Fruit fly (Drosophila melanogaster) whole organism, adult: ENCODE data around the gene CG6067.
"Not testable (repeated sequence)": the region's sequence is repeated elsewhere in the genome, so short reads cannot be mapped to it uniquely, and the experiment has no call there.

Experiments used
- CG11617 ChIP-seq: fragments of 200-800 bp; sonication (Bioruptor generic); optimal IDR thresholded peaks from 2 replicates; lab custom pipeline; 2017; ENCODE audit warnings: mild to moderate bottlenecking, missing biosample characterization, missing genetic modification reagents, missing genetic modification characterization
- CG12768 ChIP-seq: fragments of 200-800 bp; sonication (Bioruptor generic); optimal IDR thresholded peaks from 2 replicates; lab custom pipeline; 2017; ENCODE audit warnings: missing biosample characterization, missing genetic modification characterization, mild to moderate bottlenecking, moderate library complexity, missing genetic modification reagents
- CG14711 ChIP-seq: fragments of 200-800 bp; sonication (Bioruptor generic); optimal IDR thresholded peaks from 2 replicates; lab custom pipeline; 2018; ENCODE audit warnings: missing biosample characterization, mild to moderate bottlenecking, missing genetic modification characterization, moderate library complexity
- CG1620 ChIP-seq: fragments of 200-800 bp; sonication (Bioruptor generic); optimal IDR thresholded peaks from 2 replicates; lab custom pipeline; 2016; ENCODE audit warnings: missing biosample characterization, missing genetic modification characterization
- CG5204 ChIP-seq: fragments of 200-800 bp; sonication (Bioruptor generic); optimal IDR thresholded peaks from 2 replicates; lab custom pipeline; 2016; ENCODE audit warnings: missing biosample characterization, missing genetic modification characterization
- CG7045 ChIP-seq: fragments of 200-800 bp; sonication (Bioruptor generic); optimal IDR thresholded peaks from 2 replicates; lab custom pipeline; 2017; ENCODE audit warnings: missing biosample characterization, mild to moderate bottlenecking, missing genetic modification characterization
- CG7101 ChIP-seq: fragments of 200-800 bp; sonication (Bioruptor generic); optimal IDR thresholded peaks from 2 replicates; lab custom pipeline; 2018; ENCODE audit warnings: missing biosample characterization, mild to moderate bottlenecking, missing genetic modification characterization, moderate library complexity
- Clk ChIP-seq: fragments of 200-800 bp; sonication (Bioruptor generic); optimal IDR thresholded peaks from 2 replicates; lab custom pipeline; 2017; ENCODE audit warnings: missing biosample characterization, missing genetic modification characterization
- Crg-1 ChIP-seq: fragments of 200-800 bp; sonication (Bioruptor generic); optimal IDR thresholded peaks from 2 replicates; lab custom pipeline; 2016; ENCODE audit warnings: missing biosample characterization, missing genetic modification characterization
- Hr96 ChIP-seq: fragments of 200-800 bp; sonication (Bioruptor generic); optimal IDR thresholded peaks from 2 replicates; lab custom pipeline; 2016; ENCODE audit warnings: missing biosample characterization, missing genetic modification characterization
- Mnt ChIP-seq: fragments of 200-800 bp; sonication (Bioruptor generic); optimal IDR thresholded peaks from 2 replicates; lab custom pipeline; 2016; ENCODE audit warnings: missing biosample characterization, mild to moderate bottlenecking, missing genetic modification characterization
- bab1 ChIP-seq: fragments of 200-800 bp; sonication (Bioruptor generic); optimal IDR thresholded peaks from 3 replicates; lab custom pipeline; 2019; ENCODE audit warnings: missing biosample characterization, mild to moderate bottlenecking, missing genetic modification characterization, moderate library complexity
- cic ChIP-seq: fragments of 200-800 bp; sonication (Bioruptor generic); optimal IDR thresholded peaks from 2 replicates; lab custom pipeline; 2017; ENCODE audit warnings: missing biosample characterization, mild to moderate bottlenecking, missing genetic modification characterization, moderate library complexity
- cnc ChIP-seq, 2 experiments: fragments of >200 bp; optimal IDR thresholded peaks; 2 replicates each; lab custom pipeline; 2017
- kay ChIP-seq: fragments of 200-800 bp; sonication (Bioruptor generic); peaks from one replicate; lab custom pipeline; 2016; ENCODE audit warnings: missing biosample characterization, missing genetic modification characterization, borderline replicate concordance
- ovo ChIP-seq: fragments of 200-800 bp; sonication (Bioruptor generic); optimal IDR thresholded peaks from 2 replicates; lab custom pipeline; 2016; ENCODE audit warnings: missing biosample characterization, missing genetic modification characterization
- pad ChIP-seq: fragments of 200-800 bp; sonication (Bioruptor generic); optimal IDR thresholded peaks from 3 replicates; lab custom pipeline; 2017; ENCODE audit warnings: missing biosample characterization, missing genetic modification characterization, mild to moderate bottlenecking, moderate library complexity, missing genetic modification reagents
- tj ChIP-seq: fragments of 200-800 bp; sonication (Bioruptor generic); optimal IDR thresholded peaks from 3 replicates; lab custom pipeline; 2017; ENCODE audit warnings: missing biosample characterization, mild to moderate bottlenecking, missing genetic modification characterization, moderate library complexity
- toe ChIP-seq: fragments of 200-800 bp; sonication (Bioruptor generic); optimal IDR thresholded peaks from 2 replicates; lab custom pipeline; 2016; ENCODE audit warnings: missing biosample characterization, missing genetic modification characterization

CG6067 gene

DNA sequence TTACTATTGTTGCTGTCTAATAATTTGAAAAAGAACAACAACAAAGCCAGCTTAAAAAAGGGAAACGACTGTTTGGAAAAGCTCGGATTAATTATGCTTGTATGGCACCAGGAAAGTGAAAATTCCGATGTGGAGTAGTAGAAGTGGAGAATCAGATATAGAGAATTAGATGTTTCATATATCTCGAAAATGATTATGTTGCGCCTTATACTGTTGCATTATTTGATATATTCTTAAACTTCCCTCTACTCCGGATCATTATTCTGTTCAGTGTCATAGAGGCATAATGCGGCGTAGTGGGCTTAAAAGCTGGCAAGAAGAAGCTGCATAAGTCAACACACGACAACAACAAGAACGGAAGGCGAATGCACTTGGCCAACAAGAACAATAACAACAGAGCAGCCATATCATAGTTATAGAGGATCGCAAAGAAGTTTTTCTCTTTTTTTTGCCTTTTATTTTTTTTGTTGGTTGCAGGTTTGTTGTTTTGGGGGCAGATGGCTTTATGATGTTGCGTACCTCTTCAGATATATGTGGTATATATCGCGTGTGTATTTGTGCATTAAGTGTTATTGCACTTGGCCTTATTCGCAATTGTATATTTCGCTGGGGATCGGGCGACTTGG, 29.5 kb upstream of the CG6067 start:
- TF ChIP-seq cnc (optimal IDR thresholded peaks at IDR 0.05; lab: Kevin White, UChicago) = no peak
- TF ChIP-seq CG14711 = peak; percentile 59
- no peak for TF ChIP-seq CG5204 (GFP tag; lab: Kevin White, UChicago)
- peak; percentile 78 for TF ChIP-seq bab1 (GFP tag; lab: Kevin White, UChicago)

DNA sequence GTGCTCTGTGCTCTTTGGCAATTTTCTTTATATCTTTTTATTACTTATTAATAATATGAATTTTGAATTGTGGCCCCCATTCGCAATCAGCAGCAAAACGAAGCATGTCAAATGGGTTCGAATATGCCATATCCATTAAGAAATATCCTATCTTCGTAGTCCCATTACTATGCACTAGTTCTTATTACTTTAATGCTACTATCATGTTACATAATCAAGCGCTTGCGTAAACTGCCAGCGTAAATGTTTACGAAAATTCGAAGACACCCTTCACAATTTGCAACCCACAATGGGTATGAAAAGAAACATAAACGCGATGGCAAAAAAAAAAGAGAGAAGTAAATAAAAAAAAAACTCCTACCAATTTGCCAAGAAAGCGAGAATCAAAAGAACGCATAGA, 28.7 kb upstream of the CG6067 start:
- TF ChIP-seq Hr96 (GFP tag; lab: Kevin White, UChicago) (no peak), Crg-1 (GFP tag; lab: Kevin White, UChicago) (no peak), CG14711 (peak; percentile 4), tj (GFP tag; lab: Kevin White, UChicago) (peak; percentile 1), CG7101 (tag; lab: Kevin White, UChicago) (no peak), bab1 (GFP tag; lab: Kevin White, UChicago) (peak; percentile 73), pad (GFP tag; lab: Kevin White, UChicago) (no peak), CG7045 (no peak), cnc (optimal IDR thresholded peaks at IDR 0.05; lab: Kevin White, UChicago) (no peak), toe (no peak)

DNA sequence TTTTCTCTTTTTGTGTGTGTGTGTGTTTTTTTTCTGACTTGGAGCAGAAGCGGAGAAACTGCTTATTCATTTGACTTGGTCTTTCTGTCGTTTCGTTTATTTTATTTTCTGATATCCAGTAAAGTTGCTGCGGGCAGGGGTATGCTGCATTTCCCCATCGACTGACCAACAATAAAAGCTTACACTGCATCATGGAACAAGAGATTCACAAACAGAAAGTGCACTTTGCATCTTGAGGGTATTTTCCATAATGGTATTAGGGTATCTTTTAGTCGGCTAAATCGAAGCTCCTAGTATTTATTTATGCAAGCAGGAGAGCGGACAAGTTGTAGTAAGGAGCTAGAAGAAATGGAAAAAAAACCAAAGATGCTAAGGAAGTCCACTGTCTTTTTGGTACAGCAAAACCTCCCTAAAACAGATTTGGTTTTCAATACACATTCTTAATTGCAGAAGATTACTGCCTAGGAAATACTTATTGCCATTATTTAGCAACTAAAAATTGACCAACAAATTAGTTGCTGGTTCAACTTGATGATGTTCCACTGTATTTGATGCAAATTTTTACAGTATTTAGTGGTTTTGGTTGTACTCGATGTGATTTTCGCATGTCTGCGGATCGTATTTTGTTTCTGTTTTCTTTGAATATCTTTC, 23.0 kb upstream of the CG6067 start:
- TF ChIP-seq CG7101 (tag; lab: Kevin White, UChicago) = peak; percentile 70
- TF ChIP-seq tj (GFP tag; lab: Kevin White, UChicago) = peak; percentile 69
- TF ChIP-seq cnc (optimal IDR thresholded peaks at IDR 0.05; lab: Kevin White, UChicago) = no peak
- TF ChIP-seq pad (GFP tag; lab: Kevin White, UChicago) = peak; percentile 63
- peak; percentile 69 for TF ChIP-seq CG14711
- peak; percentile 27 for TF ChIP-seq Hr96 (GFP tag; lab: Kevin White, UChicago)
- peak; percentile 13 for TF ChIP-seq ovo (GFP tag; lab: Kevin White, UChicago)
- no peak for TF ChIP-seq cic (GFP tag; lab: Kevin White, UChicago)
- no peak for TF ChIP-seq toe
- TF ChIP-seq CG1620 (GFP tag; lab: Kevin White, UChicago) = peak; percentile 79
- TF ChIP-seq Crg-1 (GFP tag; lab: Kevin White, UChicago) = peak; percentile 21
- TF ChIP-seq kay = no peak
- TF ChIP-seq bab1 (GFP tag; lab: Kevin White, UChicago) = peak; percentile 96

DNA sequence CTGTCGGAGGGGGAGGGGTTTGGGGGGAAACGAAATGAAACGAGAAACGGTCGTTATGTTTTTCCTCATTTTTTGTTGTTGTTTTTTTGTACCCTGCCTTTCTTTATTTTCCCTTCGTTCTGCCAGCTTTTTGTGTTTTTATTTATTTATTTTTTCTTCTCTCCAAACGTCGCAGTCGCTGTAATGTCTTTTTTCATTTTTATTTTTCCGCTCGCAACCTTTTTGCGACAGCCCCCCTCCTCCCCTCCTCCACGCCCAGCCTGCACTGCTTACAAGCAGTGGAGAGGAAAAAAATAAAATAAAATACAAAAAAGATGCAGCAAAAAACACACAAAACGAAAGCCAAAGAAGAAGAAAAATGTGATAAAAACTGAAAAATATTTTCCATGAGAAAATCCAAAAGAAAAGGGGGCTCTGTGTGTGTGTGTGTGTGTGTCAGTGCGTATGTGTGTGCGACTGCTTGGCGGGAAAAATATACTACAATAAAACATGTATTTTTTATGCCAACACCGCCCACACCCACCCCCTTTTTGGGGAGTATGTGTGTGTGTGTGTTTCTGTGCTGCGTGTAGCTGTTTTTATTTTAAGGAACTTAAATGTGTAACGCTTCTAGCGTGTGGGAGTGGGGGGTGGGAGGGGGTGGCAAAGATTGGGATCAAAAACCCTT, 20.2 kb upstream of the CG6067 start:
- TF ChIP-seq ovo (GFP tag; lab: Kevin White, UChicago) (peak; percentile 57), Hr96 (GFP tag; lab: Kevin White, UChicago) (peak; percentile 14), CG11617 (GFP tag; lab: Kevin White, UChicago) (peak; percentile 65), cnc (optimal IDR thresholded peaks at IDR 0.05; lab: Kevin White, UChicago) (no peak), toe (no peak), tj (GFP tag; lab: Kevin White, UChicago) (peak; percentile 82), CG7045 (peak; percentile 14), CG5204 (GFP tag; lab: Kevin White, UChicago) (no peak), kay (no peak), bab1 (GFP tag; lab: Kevin White, UChicago) (no peak), Mnt (GFP tag; lab: Kevin White, UChicago) (no peak), CG14711 (no peak), Clk (GFP tag; lab: Kevin White, UChicago) (no peak), CG12768 (GFP tag; lab: Kevin White, UChicago) (peak; percentile 17), CG7101 (tag; lab: Kevin White, UChicago) (peak; percentile 33), pad (GFP tag; lab: Kevin White, UChicago) (peak; percentile 32), cic (GFP tag; lab: Kevin White, UChicago) (peak; percentile 17), Crg-1 (GFP tag; lab: Kevin White, UChicago) (no peak)

dm6 chrX:5941824-5942223, 13.6 kb upstream of the CG6067 start:
- TF ChIP-seq cic (GFP tag; lab: Kevin White, UChicago) (no peak), Mnt (GFP tag; lab: Kevin White, UChicago) (no peak), pad (GFP tag; lab: Kevin White, UChicago) (no peak)

DNA sequence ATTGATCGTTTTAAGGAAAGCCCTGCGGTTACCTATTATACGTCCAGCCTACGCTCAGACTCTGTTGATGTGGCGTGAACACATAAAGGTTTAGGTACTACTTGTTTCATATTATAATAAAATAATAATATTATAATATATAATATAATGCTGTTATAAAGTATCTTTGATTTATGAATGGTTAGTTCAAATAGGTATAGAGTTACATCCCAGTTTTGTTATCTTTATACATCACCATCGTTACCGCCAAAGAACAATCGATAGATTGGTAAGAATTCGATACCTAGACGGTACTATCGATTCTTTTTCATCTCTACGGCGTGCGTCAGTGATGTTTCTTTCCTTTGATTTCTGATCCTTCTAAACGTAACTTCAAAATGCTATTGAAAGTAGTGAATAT, 13.1 kb upstream of the CG6067 start, which contains the start of gene CG12728:
CG12728 (plus strand) TSS at position 301 of the 400 bp plus-strand sequence.
- not testable (repeated sequence) for TF ChIP-seq cnc (optimal IDR thresholded peaks at IDR 0.05; lab: Kevin White, UChicago); CG7045; tj (GFP tag; lab: Kevin White, UChicago)
